Worm (Caenorhabditis elegans) whole organism, L4 larva: ENCODE results near the gene B0464.9.
A peak's percentile ranks its signal among the peaks of the same experiment; 100 is the strongest.

Experiments used
- F10B5.3 ChIP-seq: sonication (generic microtip); optimal IDR thresholded peaks from 2 replicates; lab custom pipeline; 2016; ENCODE audit warnings: mild to moderate bottlenecking, missing genetic modification characterization, missing compliant biosample characterization
- F26F4.8 ChIP-seq: fragments of 200-800 bp; sonication (Bioruptor generic); conservative IDR thresholded peaks from 2 replicates; pipeline ENCODE4 v1.3.6; 2022; ENCODE audit warnings: missing genetic modification characterization, missing compliant biosample characterization
- F37D6.2 ChIP-seq: sonication (generic microtip); optimal IDR thresholded peaks from 2 replicates; lab custom pipeline; 2016; ENCODE audit warnings: mild to moderate bottlenecking, missing genetic modification characterization, missing compliant biosample characterization
- T20F7.1 ChIP-seq: fragments of 200-800 bp; sonication (Bioruptor generic); optimal IDR thresholded peaks from 2 replicates; lab custom pipeline; 2018; ENCODE audit warnings: mild to moderate bottlenecking, missing genetic modification characterization, missing compliant biosample characterization
- Y105C5A.15 ChIP-seq: fragments of 200-800 bp; sonication (Bioruptor generic); IDR thresholded peaks from 2 replicates; pipeline ENCODE4 v1.3.6; 2022; ENCODE audit warnings: missing genetic modification characterization, missing compliant biosample characterization
- ZK337.2 ChIP-seq: fragments of 200-800 bp; sonication (Bioruptor generic); IDR thresholded peaks from 2 replicates; pipeline ENCODE4 v1.3.6; 2022; ENCODE audit warnings: missing genetic modification reagents, missing genetic modification characterization, missing compliant biosample characterization
- aha-1 ChIP-seq: fragments of 150-350 bp; peaks from one replicate; lab custom pipeline; 2014; ENCODE audit warnings: missing biosample characterization, missing genetic modification characterization
- ama-1 ChIP-seq: fragments of 150-350 bp; optimal IDR thresholded peaks from 2 replicates; lab custom pipeline; 2014; ENCODE audit warnings: inconsistent platforms, mixed read lengths
- arid-1 ChIP-seq: fragments of 200-800 bp; sonication (Bioruptor generic); conservative IDR thresholded peaks from 2 replicates; pipeline ENCODE4 v1.3.6; 2022; ENCODE audit warnings: missing genetic modification reagents, missing genetic modification characterization, missing compliant biosample characterization
- ceh-28 ChIP-seq: fragments of 150-350 bp; optimal IDR thresholded peaks from 2 replicates; lab custom pipeline; 2014; ENCODE audit warnings: missing biosample characterization, missing genetic modification reagents, missing genetic modification characterization
- ceh-62 ChIP-seq: sonication (generic microtip); optimal IDR thresholded peaks from 2 replicates; lab custom pipeline; 2017; ENCODE audit warnings: missing biosample characterization, missing genetic modification characterization
- ceh-82 ChIP-seq: sonication (generic microtip); optimal IDR thresholded peaks from 2 replicates; lab custom pipeline; 2017; ENCODE audit warnings: missing biosample characterization, missing genetic modification characterization
- ctbp-1 ChIP-seq: fragments of 200-800 bp; sonication (Bioruptor generic); IDR thresholded peaks from 2 replicates; pipeline ENCODE4 v1.3.6; 2022; ENCODE audit warnings: missing genetic modification reagents, missing genetic modification characterization, missing compliant biosample characterization
- daf-12 ChIP-seq: fragments of 150-350 bp; optimal IDR thresholded peaks from 2 replicates; lab custom pipeline; 2014; ENCODE audit warnings: missing biosample characterization, missing genetic modification reagents, missing genetic modification characterization
- daf-16 ChIP-seq, 3 experiments: sonication (generic microtip); optimal IDR thresholded peaks; 2 replicates each; lab custom pipeline; 2016 to 2017; ENCODE audit warnings: missing genetic modification characterization in 3 of 3, missing genetic modification reagents in 3 of 3, mild to moderate bottlenecking in 2 of 3, missing compliant biosample characterization in 2 of 3, missing biosample characterization in 1 of 3, moderate library complexity in 1 of 3
- daf-19 ChIP-seq: fragments of 200-800 bp; sonication (Bioruptor generic); conservative IDR thresholded peaks from 2 replicates; pipeline ENCODE4 v1.3.6; 2022; ENCODE audit warnings: missing genetic modification characterization, missing compliant biosample characterization
- dmd-9 ChIP-seq: fragments of 200-800 bp; sonication (Bioruptor generic); IDR thresholded peaks from 2 replicates; pipeline ENCODE4 v1.3.6; 2022; ENCODE audit warnings: missing genetic modification reagents, missing genetic modification characterization, missing compliant biosample characterization
- dpl-1 ChIP-seq: fragments of 150-350 bp; optimal IDR thresholded peaks from 2 replicates; lab custom pipeline; 2014; ENCODE audit warnings: missing biosample characterization, missing genetic modification reagents, missing genetic modification characterization
- duxl-1 ChIP-seq: sonication (generic microtip); optimal IDR thresholded peaks from 2 replicates; lab custom pipeline; 2016; ENCODE audit warnings: mild to moderate bottlenecking, missing genetic modification characterization, moderate library complexity, missing compliant biosample characterization; ENCODE audit not compliant: poor library complexity
- egl-27 ChIP-seq: sonication (generic microtip); optimal IDR thresholded peaks from 3 replicates; lab custom pipeline; 2017; ENCODE audit warnings: missing biosample characterization, missing genetic modification reagents, missing genetic modification characterization
- egl-43 ChIP-seq: fragments of 200-800 bp; sonication (Bioruptor generic); IDR thresholded peaks from 2 replicates; pipeline ENCODE4 v1.3.6; 2022; ENCODE audit warnings: missing genetic modification reagents, missing genetic modification characterization, missing compliant biosample characterization
- fos-1 ChIP-seq: fragments of 150-350 bp; optimal IDR thresholded peaks from 2 replicates; lab custom pipeline; 2014; ENCODE audit warnings: missing biosample characterization, missing genetic modification characterization
- gei-8 ChIP-seq: fragments of 200-800 bp; sonication (Bioruptor generic); optimal IDR thresholded peaks from 2 replicates; lab custom pipeline; 2018; ENCODE audit warnings: mild to moderate bottlenecking, missing genetic modification characterization, missing compliant biosample characterization
- hif-1 ChIP-seq, 2 experiments: sonication (generic microtip); optimal IDR thresholded peaks; 2 replicates each; lab custom pipeline; 2016 to 2017; ENCODE audit warnings: missing compliant biosample characterization in 2 of 2, missing genetic modification characterization in 2 of 2, missing genetic modification reagents in 2 of 2, missing genotype in 2 of 2, mild to moderate bottlenecking in 1 of 2
- hlh-11 ChIP-seq: fragments of 200-800 bp; sonication (Bioruptor generic); optimal IDR thresholded peaks from 2 replicates; lab custom pipeline; 2018; ENCODE audit warnings: mild to moderate bottlenecking, missing genetic modification characterization, missing compliant biosample characterization
- hlh-30 ChIP-seq: sonication (generic microtip); optimal IDR thresholded peaks from 2 replicates; lab custom pipeline; 2017; ENCODE audit warnings: antibody characterized with exemption, mild to moderate bottlenecking, missing genetic modification characterization, missing compliant biosample characterization; ENCODE audit not compliant: insufficient read depth
- lim-7 ChIP-seq: fragments of 200-800 bp; sonication (Bioruptor generic); IDR thresholded peaks from 2 replicates; pipeline ENCODE4 v1.3.6; 2022; ENCODE audit warnings: missing genetic modification characterization, missing compliant biosample characterization
- lin-38 ChIP-seq: fragments of 200-800 bp; sonication (Bioruptor generic); IDR thresholded peaks from 2 replicates; pipeline ENCODE4 v1.3.6; 2022; ENCODE audit warnings: missing genetic modification reagents, missing genetic modification characterization, missing compliant biosample characterization
- lin-39 ChIP-seq: fragments of 150-350 bp; optimal IDR thresholded peaks from 2 replicates; lab custom pipeline; 2014; ENCODE audit warnings: missing biosample characterization, missing genetic modification reagents, missing genetic modification characterization
- lir-3 ChIP-seq: sonication (generic microtip); optimal IDR thresholded peaks from 2 replicates; lab custom pipeline; 2016; ENCODE audit warnings: mild to moderate bottlenecking, missing genetic modification characterization, missing compliant biosample characterization
- lsy-2 ChIP-seq, 2 experiments: fragments of 150-350 bp in 1 of 2; sonication (generic microtip) in 1 of 2; optimal IDR thresholded peaks; 2 replicates each; lab custom pipeline; 2014 to 2017; ENCODE audit warnings: missing biosample characterization in 2 of 2, missing genetic modification characterization in 2 of 2
- madf-9 ChIP-seq: fragments of 200-800 bp; sonication (Bioruptor generic); conservative IDR thresholded peaks from 2 replicates; pipeline ENCODE4 v1.3.6; 2022; ENCODE audit warnings: missing genetic modification reagents, missing genetic modification characterization, missing compliant biosample characterization
- mdt-29 ChIP-seq: fragments of 200-800 bp; sonication (Bioruptor generic); IDR thresholded peaks from 2 replicates; pipeline ENCODE4 v1.3.6; 2022; ENCODE audit warnings: missing genetic modification reagents, missing genetic modification characterization, missing compliant biosample characterization
- mes-2 ChIP-seq: sonication (generic microtip); optimal IDR thresholded peaks from 2 replicates; lab custom pipeline; 2016; ENCODE audit warnings: missing genotype, mild to moderate bottlenecking, missing genetic modification characterization, missing compliant biosample characterization; ENCODE audit not compliant: poor library complexity, severe bottlenecking
- nhr-111 ChIP-seq: fragments of 200-800 bp; sonication (Bioruptor generic); optimal IDR thresholded peaks from 2 replicates; lab custom pipeline; 2018; ENCODE audit warnings: mild to moderate bottlenecking, missing genetic modification characterization, missing compliant biosample characterization
- nhr-48 ChIP-seq: sonication (generic microtip); optimal IDR thresholded peaks from 2 replicates; lab custom pipeline; 2016; ENCODE audit warnings: mild to moderate bottlenecking, missing genetic modification characterization, missing compliant biosample characterization
- pha-4 ChIP-seq, 2 experiments: fragments of 150-350 bp in 1 of 2; fragments of 200-800 bp in 1 of 2; sonication (Bioruptor generic) in 1 of 2; IDR thresholded peaks in 1 of 2; optimal IDR thresholded peaks in 1 of 2; 2 replicates each; pipeline versions ENCODE4 v1.3.6 to Lab custom; 2014 to 2022; ENCODE audit warnings: missing genetic modification characterization in 2 of 2, missing genetic modification reagents in 2 of 2, missing biosample characterization in 1 of 2, missing compliant biosample characterization in 1 of 2
- rbr-2 ChIP-seq: sonication (generic microtip); optimal IDR thresholded peaks from 2 replicates; lab custom pipeline; 2016; ENCODE audit warnings: missing genotype, missing genetic modification characterization, missing compliant biosample characterization
- saeg-2 ChIP-seq: fragments of 200-800 bp; sonication (Bioruptor generic); IDR thresholded peaks from 2 replicates; pipeline ENCODE4 v1.3.6; 2022; ENCODE audit warnings: missing genetic modification reagents, missing genetic modification characterization, missing compliant biosample characterization
- sdz-12 ChIP-seq: fragments of 200-800 bp; sonication (Bioruptor generic); optimal IDR thresholded peaks from 2 replicates; lab custom pipeline; 2018; ENCODE audit warnings: mild to moderate bottlenecking, missing genetic modification characterization, missing compliant biosample characterization
- spr-1 ChIP-seq: sonication (generic microtip); optimal IDR thresholded peaks from 2 replicates; lab custom pipeline; 2016; ENCODE audit warnings: mild to moderate bottlenecking, missing genetic modification characterization, missing compliant biosample characterization
- tag-97 ChIP-seq: fragments of 200-800 bp; sonication (Bioruptor generic); IDR thresholded peaks from 2 replicates; pipeline ENCODE4 v1.3.6; 2022; ENCODE audit warnings: missing genetic modification characterization, missing compliant biosample characterization
- tra-1 ChIP-seq: fragments of 200-800 bp; sonication (Bioruptor generic); IDR thresholded peaks from 2 replicates; pipeline ENCODE4 v1.3.6; 2022; ENCODE audit warnings: missing genetic modification reagents, missing genetic modification characterization, missing compliant biosample characterization
- unc-39 ChIP-seq: sonication (generic microtip); optimal IDR thresholded peaks from 2 replicates; lab custom pipeline; 2017; ENCODE audit warnings: missing biosample characterization, missing genetic modification characterization
- zip-11 ChIP-seq: fragments of 200-800 bp; sonication (Bioruptor generic); IDR thresholded peaks from 2 replicates; pipeline ENCODE4 v1.3.6; 2022; ENCODE audit warnings: missing genetic modification characterization, missing compliant biosample characterization
- zip-2 ChIP-seq: fragments of 150-350 bp; optimal IDR thresholded peaks from 2 replicates; lab custom pipeline; 2014; ENCODE audit warnings: missing biosample characterization, missing genetic modification characterization

Gene B0464.9

DNA sequence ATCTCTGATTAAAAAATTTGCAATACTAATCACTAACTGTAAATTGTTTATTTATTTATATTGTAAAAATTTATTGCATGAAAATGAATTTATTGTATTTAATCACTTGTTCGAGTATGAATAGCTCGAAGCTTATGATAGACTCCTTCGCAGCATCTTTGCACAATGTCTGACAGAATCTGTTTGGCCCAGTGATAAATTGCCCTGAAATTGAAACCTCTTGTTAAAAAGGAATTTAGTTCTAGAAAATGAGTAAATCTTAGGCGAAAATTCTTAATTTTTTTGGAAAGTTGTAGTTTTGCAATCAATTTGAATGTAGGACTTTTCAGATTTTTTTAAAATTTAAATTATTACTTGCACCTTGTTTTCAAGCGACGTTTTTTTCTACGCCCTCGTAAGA lies 30.6 kb upstream of the B0464.9 start:
- TF ChIP-seq sdz-12 (no peak), saeg-2 (no peak), fos-1 (tag; lab: Kevin White, UChicago) (no peak), F37D6.2 (tag; lab: Kevin White, UChicago) (no peak), pha-4 (GFP tag; IDR thresholded peaks at IDR 0.05; lab: Robert Waterston, UW) (no peak), pha-4 (tag; optimal IDR thresholded peaks at IDR 0.05; lab: Kevin White, UChicago) (no peak), lin-38 (GFP tag; lab: Robert Waterston, UW) (peak; percentile 38), daf-19 (no peak), arid-1 (GFP tag; lab: Robert Waterston, UW) (peak; percentile 15; the same call in 1 of the 2 replicates), lsy-2 (tag; optimal IDR thresholded peaks at IDR 0.05; lab: Kevin White, UChicago) (no peak), zip-11 (no peak)

DNA sequence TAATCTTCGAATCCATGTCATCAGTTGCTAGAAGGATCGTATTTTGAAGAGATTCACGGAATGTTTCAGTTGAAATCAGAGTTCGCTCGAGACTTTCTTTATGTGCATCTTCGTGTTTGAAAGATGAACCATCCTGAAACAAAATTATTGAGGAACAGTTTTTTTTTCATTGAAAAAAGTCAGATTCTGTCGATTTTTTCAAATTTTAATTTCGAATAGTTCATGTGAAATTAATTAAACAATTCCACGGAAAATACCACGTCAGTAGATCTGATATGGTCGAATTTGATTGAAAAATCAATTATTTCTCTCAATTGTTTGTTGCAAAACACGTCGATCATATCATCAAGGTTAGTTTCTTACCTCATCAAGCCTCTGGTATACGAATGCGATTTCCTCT lies 26.2 kb upstream of the B0464.9 start, which contains the start of gene F54C8.1:
Gene F54C8.1 (plus strand): TSS at position 301 of the 400 bp plus-strand sequence.
- TF ChIP-seq spr-1 (tag; lab: Kevin White, UChicago): no peak
- TF ChIP-seq daf-19: no peak
- TF ChIP-seq ceh-82: no peak
- no peak for TF ChIP-seq rbr-2
- TF ChIP-seq hlh-11 (tag; lab: Kevin White, UChicago): no peak
- TF ChIP-seq ZK337.2 (GFP tag; lab: Robert Waterston, UW): no peak
- TF ChIP-seq Y105C5A.15 (GFP tag; lab: Robert Waterston, UW): no peak
- no peak for TF ChIP-seq ama-1 (lab: Kevin White, UChicago)
- no peak for TF ChIP-seq lsy-2 (tag; optimal IDR thresholded peaks at IDR 0.05; lab: Kevin White, UChicago)
- TF ChIP-seq fos-1 (tag; lab: Kevin White, UChicago): no peak
- TF ChIP-seq egl-43 (GFP tag; lab: Robert Waterston, UW): no peak
- no peak for TF ChIP-seq nhr-48 (tag; lab: Kevin White, UChicago)
- TF ChIP-seq ceh-28 (tag; lab: Kevin White, UChicago): no peak
- TF ChIP-seq aha-1 (tag; lab: Kevin White, UChicago): no peak

DNA sequence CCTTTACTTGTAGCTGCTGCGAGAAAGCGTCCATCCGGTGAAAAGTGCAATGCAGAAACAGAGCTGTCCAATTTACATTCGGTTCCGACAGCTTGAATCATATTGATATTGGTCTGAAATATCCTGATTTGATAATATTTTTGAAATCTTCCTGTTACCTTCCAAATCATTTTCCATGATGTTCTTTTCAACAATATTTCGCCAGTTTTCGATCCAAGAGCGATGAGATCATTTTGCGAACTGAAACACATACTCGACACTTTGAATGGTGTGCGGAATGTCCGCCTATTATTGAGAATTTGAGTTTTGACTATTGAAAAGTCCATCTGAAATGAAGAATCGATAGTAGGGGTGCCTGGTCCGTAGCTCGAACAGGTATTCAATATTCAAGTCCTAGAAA lies 24.4 kb upstream of the B0464.9 start, which contains the start of gene emb-30:
Gene emb-30 (minus strand): TSS at position 328 of the 400 bp plus-strand sequence.
- TF ChIP-seq dpl-1 (GFP tag; lab: Kevin White, UChicago): no peak
- TF ChIP-seq ama-1 (lab: Kevin White, UChicago): peak; percentile 88
- no peak for TF ChIP-seq daf-12 (tag; lab: Kevin White, UChicago)
- TF ChIP-seq duxl-1: peak; percentile 34
- TF ChIP-seq nhr-111 (GFP tag; lab: Kevin White, UChicago): no peak
- no peak for TF ChIP-seq ceh-62
- no peak for TF ChIP-seq lim-7 (GFP tag; lab: Robert Waterston, UW)
- no peak for TF ChIP-seq lin-38 (GFP tag; lab: Robert Waterston, UW)
- no peak for TF ChIP-seq aha-1 (tag; lab: Kevin White, UChicago)
- no peak for TF ChIP-seq tra-1 (GFP tag; lab: Robert Waterston, UW)
- TF ChIP-seq ctbp-1 (GFP tag; lab: Robert Waterston, UW): no peak
- TF ChIP-seq daf-16 (GFP tag; optimal IDR thresholded peaks at IDR 0.05; lab: Kevin White, UChicago): no peak
- TF ChIP-seq daf-16 (tag; optimal IDR thresholded peaks at IDR 0.05; lab: Kevin White, UChicago): peak; percentile 12
- TF ChIP-seq hif-1 (tag; optimal IDR thresholded peaks at IDR 0.05; lab: Kevin White, UChicago): no peak
- TF ChIP-seq mdt-29 (GFP tag; lab: Robert Waterston, UW): no peak
- TF ChIP-seq daf-19: no peak; the same call in 1 of the 2 replicates
- TF ChIP-seq dmd-9 (GFP tag; lab: Robert Waterston, UW): no peak
- TF ChIP-seq gei-8: no peak
- TF ChIP-seq hlh-30 (tag; lab: Kevin White, UChicago): no peak
- TF ChIP-seq egl-27 (tag; lab: Kevin White, UChicago): no peak
- no peak for TF ChIP-seq T20F7.1 (GFP tag; lab: Kevin White, UChicago)
- no peak for TF ChIP-seq lir-3 (tag; lab: Kevin White, UChicago)
- no peak for TF ChIP-seq madf-9 (GFP tag; lab: Robert Waterston, UW)
- TF ChIP-seq ceh-28 (tag; lab: Kevin White, UChicago): no peak
- no peak for TF ChIP-seq arid-1 (GFP tag; lab: Robert Waterston, UW)
- TF ChIP-seq lin-39 (tag; lab: Kevin White, UChicago): no peak
- no peak for TF ChIP-seq mes-2 (tag; lab: Kevin White, UChicago)
- TF ChIP-seq F26F4.8: no peak
- no peak for TF ChIP-seq zip-2
- TF ChIP-seq unc-39 (tag; lab: Kevin White, UChicago): no peak
- TF ChIP-seq tag-97 (GFP tag; lab: Robert Waterston, UW): no peak
- TF ChIP-seq F10B5.3 (tag; lab: Kevin White, UChicago): no peak
